Fruit fly (Drosophila melanogaster) whole organism, prepupa: ENCODE measurements around the gene dgt2.

ENCODE experiments used
- CG15336 ChIP-seq: fragments of 200-800 bp; sonication (Bioruptor generic); IDR thresholded peaks from 2 replicates; pipeline ENCODE4 v1.3.6; 2022; ENCODE audit warnings: missing biosample characterization, missing genetic modification characterization
- CG16779 ChIP-seq: fragments of 200-800 bp; sonication (Bioruptor generic); optimal IDR thresholded peaks from 3 replicates; lab custom pipeline; 2017; ENCODE audit warnings: missing biosample characterization, mild to moderate bottlenecking, missing genetic modification characterization
- CG34406 ChIP-seq: fragments of 200-800 bp; sonication (Bioruptor generic); optimal IDR thresholded peaks from 3 replicates; lab custom pipeline; 2016; ENCODE audit warnings: missing biosample characterization, missing genetic modification characterization
- CG6163 ChIP-seq: fragments of 200-800 bp; sonication (Bioruptor generic); IDR thresholded peaks from 3 replicates; pipeline ENCODE4 v1.3.6; 2022; ENCODE audit warnings: missing biosample characterization, missing genetic modification characterization
- Hr4 ChIP-seq: fragments of 200-800 bp; sonication (Bioruptor generic); optimal IDR thresholded peaks from 3 replicates; lab custom pipeline; 2016; ENCODE audit warnings: missing biosample characterization, missing genetic modification characterization
- Met ChIP-seq: fragments of 200-800 bp; sonication (Bioruptor generic); optimal IDR thresholded peaks from 3 replicates; lab custom pipeline; 2016; ENCODE audit warnings: missing biosample characterization, missing genetic modification characterization
- esn ChIP-seq: fragments of 200-800 bp; sonication (Bioruptor generic); optimal IDR thresholded peaks from 2 replicates; lab custom pipeline; 2016; ENCODE audit warnings: missing biosample characterization, mild to moderate bottlenecking, missing genetic modification characterization, moderate library complexity
- net ChIP-seq: fragments of 200-800 bp; sonication (Bioruptor generic); optimal IDR thresholded peaks from 3 replicates; lab custom pipeline; 2016; ENCODE audit warnings: missing biosample characterization, missing genetic modification characterization

- TF ChIP-seq Met (GFP tag; lab: Kevin White, UChicago) (no peak), CG34406 (no peak), CG6163 (GFP tag; lab: Robert Waterston, UW) (no peak), CG15336 (GFP tag; lab: Robert Waterston, UW) (no peak), esn (GFP tag; lab: Kevin White, UChicago) (no peak), CG16779 (tag; lab: Kevin White, UChicago) (no peak), Hr4 (GFP tag; lab: Kevin White, UChicago) (no peak), net (GFP tag; lab: Kevin White, UChicago) (no peak)
These were observed at the start of gene dgt2, which contains the start of gene zuc for dm6 chr2L:11989729-11990128.
